Fruit fly (Drosophila melanogaster) whole organism, wandering third instar larva: ENCODE measurements around the gene ex.

Experiments used
- Abd-B ChIP-seq: fragments of >200 bp; optimal IDR thresholded peaks from 2 replicates; lab custom pipeline; 2017; ENCODE audit warnings: missing biosample characterization, missing genetic modification characterization
- CG32264 ChIP-seq: fragments of 200-800 bp; sonication (Bioruptor generic); optimal IDR thresholded peaks from 2 replicates; lab custom pipeline; 2016; ENCODE audit warnings: missing biosample characterization, missing genetic modification characterization
- CG9705 ChIP-seq: fragments of 200-800 bp; sonication (Bioruptor generic); optimal IDR thresholded peaks from 2 replicates; lab custom pipeline; 2018; ENCODE audit warnings: missing biosample characterization, mild to moderate bottlenecking, missing genetic modification characterization
- Dfd ChIP-seq: fragments of >200 bp; optimal IDR thresholded peaks from 2 replicates; lab custom pipeline; 2017; ENCODE audit warnings: missing biosample characterization, missing genetic modification characterization
- Dif ChIP-seq: fragments of 200-275, 200-300 bp; sonication (Bioruptor generic); optimal IDR thresholded peaks from 2 replicates; lab custom pipeline; 2018; ENCODE audit warnings: missing biosample characterization, missing genetic modification characterization; ENCODE audit not compliant: partially characterized antibody
- HLH106 ChIP-seq: fragments of 200-800 bp; optimal IDR thresholded peaks from 3 replicates; lab custom pipeline; 2019; ENCODE audit warnings: missing biosample characterization, mild to moderate bottlenecking, missing genetic modification characterization, moderate library complexity
- Hnf4 ChIP-seq: fragments of 200-800 bp; sonication (Bioruptor generic); optimal IDR thresholded peaks from 2 replicates; lab custom pipeline; 2016; ENCODE audit warnings: missing biosample characterization, mild to moderate bottlenecking, missing genetic modification characterization
- Hr78 ChIP-seq: fragments of >200 bp; optimal IDR thresholded peaks from 2 replicates; lab custom pipeline; 2017; ENCODE audit warnings: missing biosample characterization, missing genetic modification characterization
- Jra ChIP-seq: sonication (Bioruptor generic); optimal IDR thresholded peaks from 2 replicates; lab custom pipeline; 2016; ENCODE audit warnings: missing biosample characterization, missing genetic modification characterization
- Mio ChIP-seq: sonication (Bioruptor generic); optimal IDR thresholded peaks from 2 replicates; lab custom pipeline; 2016; ENCODE audit warnings: missing biosample characterization, missing genetic modification characterization
- Myc ChIP-seq: fragments of >200 bp; optimal IDR thresholded peaks from 2 replicates; lab custom pipeline; 2017
- N ChIP-seq: fragments of >200 bp; optimal IDR thresholded peaks from 2 replicates; lab custom pipeline; 2018; ENCODE audit warnings: missing biosample characterization, missing external identifiers, missing genetic modification characterization
- OdsH ChIP-seq: fragments of 200-800 bp; sonication (Bioruptor generic); optimal IDR thresholded peaks from 2 replicates; lab custom pipeline; 2016; ENCODE audit warnings: missing biosample characterization, mild to moderate bottlenecking, missing genetic modification characterization
- Rel ChIP-seq, 2 experiments: fragments of 200-800 bp; sonication (Bioruptor generic) in 1 of 2; optimal IDR thresholded peaks; 2 replicates in 1 of 2; 3 replicates in 1 of 2; lab custom pipeline; 2016 to 2019; ENCODE audit warnings: mild to moderate bottlenecking in 2 of 2, missing biosample characterization in 2 of 2, missing genetic modification characterization in 2 of 2, moderate library complexity in 1 of 2
- Sp1 ChIP-seq: fragments of 200-800 bp; sonication (Bioruptor generic); optimal IDR thresholded peaks from 3 replicates; lab custom pipeline; 2019; ENCODE audit warnings: missing biosample characterization, mild to moderate bottlenecking, missing genetic modification characterization, moderate library complexity
- Vsx2 ChIP-seq: fragments of 200-300, 225-300 bp; sonication (Bioruptor generic); optimal IDR thresholded peaks from 2 replicates; lab custom pipeline; 2018; ENCODE audit warnings: missing biosample characterization, missing genetic modification characterization; ENCODE audit not compliant: partially characterized antibody
- br ChIP-seq: fragments of 200-800 bp; sonication (Bioruptor generic); optimal IDR thresholded peaks from 2 replicates; lab custom pipeline; 2016; ENCODE audit warnings: missing biosample characterization, missing genetic modification characterization
- brk ChIP-seq: fragments of 200-800 bp; sonication (Bioruptor generic); optimal IDR thresholded peaks from 2 replicates; lab custom pipeline; 2016; ENCODE audit warnings: missing biosample characterization, mild to moderate bottlenecking, missing genetic modification characterization
- dmrt93B ChIP-seq: fragments of 200-800 bp; sonication (Bioruptor generic); optimal IDR thresholded peaks from 2 replicates; lab custom pipeline; 2018; ENCODE audit warnings: missing biosample characterization, mild to moderate bottlenecking, missing genetic modification characterization
- dsf ChIP-seq: sonication (Bioruptor generic); optimal IDR thresholded peaks from 2 replicates; lab custom pipeline; 2016; ENCODE audit warnings: missing biosample characterization, missing genetic modification characterization, borderline replicate concordance
- ey ChIP-seq: fragments of 200-800 bp; sonication (Bioruptor generic); optimal IDR thresholded peaks from 2 replicates; lab custom pipeline; 2016; ENCODE audit warnings: missing biosample characterization, missing genetic modification characterization
- foxo ChIP-seq, 2 experiments: fragments of 200-800 bp; sonication (Bioruptor generic); optimal IDR thresholded peaks; 2 replicates in 1 of 2; 3 replicates in 1 of 2; lab custom pipeline; 2016 to 2017; ENCODE audit warnings: missing biosample characterization in 2 of 2, missing genetic modification characterization in 2 of 2
- fru ChIP-seq: fragments of 200-800 bp; sonication (Bioruptor generic); optimal IDR thresholded peaks from 3 replicates; lab custom pipeline; 2016; ENCODE audit warnings: missing biosample characterization, mild to moderate bottlenecking, missing genetic modification characterization
- h ChIP-seq: fragments of 200-800 bp; sonication (Bioruptor generic); optimal IDR thresholded peaks from 3 replicates; lab custom pipeline; 2016; ENCODE audit warnings: missing biosample characterization, mild to moderate bottlenecking, missing genetic modification characterization
- lola ChIP-seq: fragments of >200 bp; optimal IDR thresholded peaks from 2 replicates; lab custom pipeline; 2017; ENCODE audit warnings: missing biosample characterization, missing genetic modification characterization
- psq ChIP-seq: fragments of 200-800 bp; sonication (Bioruptor generic); optimal IDR thresholded peaks from 3 replicates; lab custom pipeline; 2017; ENCODE audit warnings: missing biosample characterization, mild to moderate bottlenecking, missing genetic modification characterization, moderate library complexity
- rgr ChIP-seq: fragments of 200-800 bp; sonication (Bioruptor generic); optimal IDR thresholded peaks from 3 replicates; lab custom pipeline; 2016; ENCODE audit warnings: missing biosample characterization, mild to moderate bottlenecking, missing genetic modification characterization
- sage ChIP-seq: fragments of 200-800 bp; sonication (Bioruptor generic); optimal IDR thresholded peaks from 2 replicates; lab custom pipeline; 2016; ENCODE audit warnings: missing biosample characterization, mild to moderate bottlenecking, missing genetic modification characterization
- sv ChIP-seq: fragments of 200-800 bp; sonication (Bioruptor generic); optimal IDR thresholded peaks from 3 replicates; lab custom pipeline; 2016; ENCODE audit warnings: missing biosample characterization, missing genetic modification characterization
- usp ChIP-seq: fragments of >200 bp; optimal IDR thresholded peaks from 2 replicates; lab custom pipeline; 2017; ENCODE audit warnings: missing biosample characterization, missing genetic modification characterization
- woc ChIP-seq: sonication (Bioruptor generic); optimal IDR thresholded peaks from 2 replicates; lab custom pipeline; 2016; ENCODE audit warnings: missing biosample characterization, mild to moderate bottlenecking, missing genetic modification characterization

The ex gene

DNA sequence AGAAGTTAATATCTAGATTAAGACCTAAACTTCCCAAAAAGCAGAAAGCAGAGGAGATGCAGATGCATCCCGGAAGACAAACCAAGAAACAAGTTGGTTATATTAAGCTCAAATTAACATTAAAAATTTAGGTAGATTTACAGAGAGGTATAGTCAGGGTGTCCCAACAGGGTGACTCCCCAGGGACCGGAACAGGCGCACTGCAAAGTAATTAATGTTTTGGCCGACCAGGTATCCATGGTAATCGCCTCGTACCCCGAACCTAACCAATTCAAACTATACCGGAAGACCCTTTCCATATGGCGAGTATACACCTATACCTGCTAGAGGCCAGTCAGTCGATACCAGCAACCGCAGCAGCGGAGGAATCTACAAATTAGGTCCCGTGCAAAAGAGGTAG, 8.5 kb upstream of the ex start, which contains the start of gene BBS8:
Gene BBS8 (plus strand): TSS at position 301 of the 400 bp plus-strand sequence.
- TF ChIP-seq Myc (no peak), lola (GFP tag; lab: Kevin White, UChicago) (no peak), usp (GFP tag; lab: Kevin White, UChicago) (no peak), psq (GFP tag; lab: Kevin White, UChicago) (no peak), N (GFP tag; lab: Kevin White, UChicago) (no peak), brk (GFP tag; lab: Kevin White, UChicago) (no peak), rgr (no peak)
- TF ChIP-seq, all 38 proteins: peak for 0

DNA sequence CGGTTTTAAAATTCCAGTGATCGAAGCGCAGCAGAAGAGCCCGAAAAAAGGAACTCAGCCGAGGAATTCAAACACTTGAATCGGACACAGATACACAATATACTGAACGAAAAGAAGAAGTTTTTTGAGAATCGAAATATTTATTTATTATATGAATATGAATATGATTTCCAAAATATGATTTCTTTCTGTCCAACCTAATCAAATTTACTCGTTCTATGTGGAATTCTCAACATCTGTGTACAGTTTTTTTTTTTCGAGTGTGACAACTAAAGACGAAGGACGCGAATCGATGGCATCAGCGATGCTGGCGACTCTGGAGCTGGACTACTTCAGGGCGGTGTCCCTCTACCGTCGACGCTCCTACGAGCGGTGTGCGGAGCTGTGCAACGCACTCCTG, 7.9 kb upstream of the ex start:
- peak; percentile 87 for TF ChIP-seq woc (GFP tag; lab: Kevin White, UChicago)
- TF ChIP-seq Sp1 (GFP tag; lab: Kevin White, UChicago), result peak; percentile 89
- peak; percentile 84 for TF ChIP-seq Hnf4 (GFP tag; lab: Kevin White, UChicago)
- TF ChIP-seq Vsx2 (GFP tag; lab: Kevin White, UChicago), result no peak
- TF ChIP-seq dmrt93B (GFP tag; lab: Kevin White, UChicago), result peak; percentile 66
- no peak for TF ChIP-seq lola (GFP tag; lab: Kevin White, UChicago)
- peak; percentile 94 for TF ChIP-seq h (GFP tag; lab: Kevin White, UChicago)
- no peak for TF ChIP-seq Dif (GFP tag; lab: Kevin White, UChicago)
- peak; percentile 87 for TF ChIP-seq sage (GFP tag; lab: Kevin White, UChicago)
- peak; percentile 78 for TF ChIP-seq Jra (GFP tag; lab: Kevin White, UChicago)
- TF ChIP-seq CG9705, result peak; percentile 39
- TF ChIP-seq Abd-B, result no peak
- TF ChIP-seq foxo (GFP tag; optimal IDR thresholded peaks at IDR 0.05; lab: Kevin White, UChicago), result peak; percentile 44 to 92
- TF ChIP-seq Hr78 (GFP tag; lab: Kevin White, UChicago), result no peak
- peak; percentile 93 for TF ChIP-seq fru
- no peak for TF ChIP-seq sv (GFP tag; lab: Kevin White, UChicago)
- TF ChIP-seq Dfd (GFP tag; lab: Kevin White, UChicago), result no peak
- peak; percentile 74 for TF ChIP-seq CG32264 (GFP tag; lab: Kevin White, UChicago)
- TF ChIP-seq HLH106 (tag; lab: Kevin White, UChicago), result peak; percentile 68
- peak; percentile 69 for TF ChIP-seq dsf (GFP tag; lab: Kevin White, UChicago)
- TF ChIP-seq Mio (GFP tag; lab: Kevin White, UChicago), result no peak
- TF ChIP-seq br (GFP tag; lab: Kevin White, UChicago), result peak; percentile 86
- peak; percentile 81 for TF ChIP-seq Rel (GFP tag; optimal IDR thresholded peaks at IDR 0.05; lab: Kevin White, UChicago)
- no peak for TF ChIP-seq Rel (tag; optimal IDR thresholded peaks at IDR 0.05; lab: Kevin White, UChicago)
- TF ChIP-seq OdsH (GFP tag; lab: Kevin White, UChicago), result peak; percentile 93
- no peak for TF ChIP-seq usp (GFP tag; lab: Kevin White, UChicago)
- peak; percentile 93 for TF ChIP-seq rgr
- TF ChIP-seq ey, result peak; percentile 92
- peak; percentile 88 for TF ChIP-seq psq (GFP tag; lab: Kevin White, UChicago)

DNA sequence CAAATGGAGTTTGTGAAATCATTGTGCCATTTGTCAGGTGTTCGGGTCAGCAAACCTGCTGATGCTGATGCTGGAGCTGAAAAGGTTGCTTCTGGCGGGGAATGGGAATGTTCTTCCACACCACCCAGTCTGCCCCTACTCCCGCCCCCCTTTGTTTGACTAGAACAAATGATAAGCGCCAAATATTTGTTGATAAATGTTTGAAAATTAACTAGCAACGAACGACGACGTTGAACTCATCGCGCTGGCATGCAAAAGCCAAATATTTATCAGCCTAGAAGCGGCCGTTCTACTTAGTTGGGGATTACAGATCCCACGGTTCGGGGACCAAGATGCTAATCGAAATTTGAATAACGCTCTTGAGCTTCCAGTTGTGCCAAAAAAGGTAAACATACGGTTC, 5.5 kb upstream of the ex start:
- TF ChIP-seq Jra (GFP tag; lab: Kevin White, UChicago), result no peak
- no peak for TF ChIP-seq woc (GFP tag; lab: Kevin White, UChicago)
- TF ChIP-seq Vsx2 (GFP tag; lab: Kevin White, UChicago), result no peak

DNA sequence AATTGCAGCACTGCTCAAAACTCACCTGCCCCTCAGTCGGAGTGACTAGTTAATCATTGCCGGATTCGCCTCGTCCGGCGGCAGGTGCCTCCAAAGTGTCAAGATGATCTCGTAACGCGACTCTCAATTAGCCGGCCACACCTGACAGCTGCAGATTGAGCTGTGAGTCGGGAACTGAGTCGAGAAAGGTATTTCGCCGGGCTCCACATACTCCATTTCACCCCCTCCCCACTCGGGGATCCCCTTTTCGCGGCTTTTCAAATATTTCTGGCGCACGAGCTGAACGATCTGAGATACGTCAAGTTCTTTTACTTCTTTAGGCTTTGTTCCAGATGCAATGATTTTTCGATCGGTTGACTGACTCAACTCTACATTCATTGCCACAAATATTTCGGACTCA, 4.6 kb upstream of the ex start:
- no peak for TF ChIP-seq Rel (GFP tag; optimal IDR thresholded peaks at IDR 0.05; lab: Kevin White, UChicago)
- peak; percentile 90 for TF ChIP-seq Rel (tag; optimal IDR thresholded peaks at IDR 0.05; lab: Kevin White, UChicago)
- no peak for TF ChIP-seq psq (GFP tag; lab: Kevin White, UChicago)
